Fruit fly (Drosophila melanogaster) whole organism, adult: ENCODE data around the gene CG6847.

ENCODE experiments used
- CG12768 ChIP-seq: fragments of 200-800 bp; sonication (Bioruptor generic); optimal IDR thresholded peaks from 2 replicates; lab custom pipeline; 2017; ENCODE audit warnings: missing biosample characterization, missing genetic modification characterization, mild to moderate bottlenecking, moderate library complexity, missing genetic modification reagents
- CG33017 ChIP-seq: fragments of 200-800 bp; sonication (Bioruptor generic); optimal IDR thresholded peaks from 2 replicates; lab custom pipeline; 2018; ENCODE audit warnings: missing biosample characterization, mild to moderate bottlenecking, missing genetic modification characterization, moderate library complexity

DNA sequence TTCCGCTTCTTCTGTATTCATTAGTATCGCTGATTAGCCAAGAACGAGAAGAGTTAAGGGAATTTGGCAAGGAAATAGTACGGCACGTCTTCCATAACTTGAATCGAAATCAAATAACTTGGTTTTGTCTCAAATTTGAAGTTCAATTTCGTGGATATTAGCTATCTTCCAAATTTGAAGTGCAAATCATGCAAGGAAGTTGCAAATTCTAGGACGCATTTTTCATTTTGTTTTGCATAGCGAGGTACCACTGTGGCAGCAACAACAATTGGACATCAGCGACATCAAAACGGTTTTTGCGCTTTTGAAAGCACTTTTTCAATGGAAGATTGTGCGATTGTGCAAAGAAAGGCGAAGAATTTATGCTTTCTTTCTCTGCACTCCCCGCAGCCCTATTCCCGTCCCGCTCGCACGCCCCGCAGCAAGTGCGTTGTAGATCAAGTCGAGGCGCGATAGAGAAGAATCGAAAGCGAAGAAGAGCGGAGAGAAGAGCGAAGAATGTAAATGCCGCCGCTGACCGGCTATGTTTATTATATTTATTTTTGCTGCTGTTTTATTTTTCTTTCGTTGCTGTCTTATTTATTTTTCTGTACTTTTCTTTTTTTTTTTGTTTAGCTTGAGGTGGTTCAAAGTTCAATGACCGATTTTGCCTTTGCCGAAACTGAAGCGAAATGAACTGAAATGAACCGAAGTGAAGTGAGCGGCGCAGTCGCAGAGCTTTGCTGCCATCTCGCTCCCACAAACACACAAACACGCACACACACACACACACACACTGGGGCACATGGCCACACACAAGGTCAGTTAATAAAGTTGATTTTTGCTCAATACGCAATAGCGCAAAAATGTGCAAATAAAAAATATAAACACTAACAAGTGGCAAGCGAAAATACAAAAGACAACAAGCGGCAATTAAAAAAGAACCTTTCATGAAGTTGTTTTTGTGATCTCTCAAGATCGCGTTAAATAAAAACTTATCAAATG, 29.8 kb upstream of the CG6847 start:
- no peak for TF ChIP-seq CG12768
- peak; percentile 40 for TF ChIP-seq CG33017 (tag; lab: Kevin White, UChicago)
